Fruit fly (Drosophila melanogaster): ENCODE measurements around the gene CG31091.

Gene CG31091

dm6 chr3R:25855594-25856305 is 44.0 kb upstream of the CG31091 start, which contains the start of gene CG5890 (continued):
- TF ChIP-seq Fer3 (tag; optimal IDR thresholded peaks at IDR 0.05) (no peak), D19B (GFP tag; optimal IDR thresholded peaks at IDR 0.05) (no peak), Meics (GFP tag; optimal IDR thresholded peaks at IDR 0.05) (peak; percentile 72), kah (GFP tag; optimal IDR thresholded peaks at IDR 0.05) (no peak), CG9437 (GFP tag; optimal IDR thresholded peaks at IDR 0.05) (peak; percentile 3), ewg (GFP tag; optimal IDR thresholded peaks at IDR 0.05) (peak; percentile 18), CG13424 (tag; optimal IDR thresholded peaks at IDR 0.05) (peak; percentile 24), Lhr (GFP tag; optimal IDR thresholded peaks at IDR 0.05) (no peak), CG13296 (GFP tag; optimal IDR thresholded peaks at IDR 0.05) (peak; percentile 58), CG1529 (GFP tag; optimal IDR thresholded peaks at IDR 0.05) (no peak), CG11085 (GFP tag; IDR thresholded peaks at IDR 0.05) (no peak), Hand (GFP tag; optimal IDR thresholded peaks at IDR 0.05) (no peak), gfzf (GFP tag; optimal IDR thresholded peaks at IDR 0.05) (no peak), slbo (GFP tag; IDR thresholded peaks at IDR 0.05) (peak; percentile 29; the same call in 1 of the 2 replicates), dm (GFP tag; optimal IDR thresholded peaks at IDR 0.05) (no peak), CG9932 (GFP tag; IDR thresholded peaks at IDR 0.05) (0 out of 2 replicates have a peak, but pooled peaks have one; percentile 14), CG12391 (tag; optimal IDR thresholded peaks at IDR 0.05) (no peak), CG2678 (tag; optimal IDR thresholded peaks at IDR 0.05) (peak; percentile 72), lab (GFP tag; optimal IDR thresholded peaks at IDR 0.05) (peak; percentile 64), sug (tag; optimal IDR thresholded peaks at IDR 0.05) (peak; percentile 32), CG7556 (GFP tag; optimal IDR thresholded peaks at IDR 0.05) (peak; percentile 50), sima (GFP tag; optimal IDR thresholded peaks at IDR 0.05) (no peak), CG11504 (tag; optimal IDR thresholded peaks at IDR 0.05) (peak; percentile 55), slou (GFP tag; optimal IDR thresholded peaks at IDR 0.05) (no peak), Ssrp (tag; optimal IDR thresholded peaks at IDR 0.05) (no peak), CG31365 (tag; optimal IDR thresholded peaks at IDR 0.05) (no peak), tap (tag; optimal IDR thresholded peaks at IDR 0.05) (no peak), Pdp1 (GFP tag; optimal IDR thresholded peaks at IDR 0.05) (no peak), CG6791 (GFP tag; IDR thresholded peaks at IDR 0.05; ENCODE audit: partially characterized antibody) (no peak), HLHmδ (GFP tag; optimal IDR thresholded peaks at IDR 0.05) (no peak), CG12219 (GFP tag; optimal IDR thresholded peaks at IDR 0.05) (no peak), pnt (GFP tag; optimal IDR thresholded peaks at IDR 0.05) (no peak), Ets65A (GFP tag) (no peak), usp (GFP tag; optimal IDR thresholded peaks at IDR 0.05) (no peak), zfh2 (GFP tag; optimal IDR thresholded peaks at IDR 0.05) (no peak), exex (tag; optimal IDR thresholded peaks at IDR 0.05) (no peak), tna (GFP tag; IDR thresholded peaks at IDR 0.05; ENCODE audit: partially characterized antibody) (no peak), NfI (GFP tag; optimal IDR thresholded peaks at IDR 0.05) (peak; percentile 30), abd-A (tag; optimal IDR thresholded peaks at IDR 0.05) (no peak), CG4282 (GFP tag; optimal IDR thresholded peaks at IDR 0.05) (no peak), CG3163 (GFP tag; optimal IDR thresholded peaks at IDR 0.05) (no peak), gem (tag; optimal IDR thresholded peaks at IDR 0.05) (peak; percentile 48), Sry-β (GFP tag; optimal IDR thresholded peaks at IDR 0.05) (no peak), CG8944 (GFP tag; optimal IDR thresholded peaks at IDR 0.05) (no peak), CoRest (tag; optimal IDR thresholded peaks at IDR 0.05) (peak; percentile 27), ind (GFP tag; optimal IDR thresholded peaks at IDR 0.05) (peak; percentile 17), fru (optimal IDR thresholded peaks at IDR 0.05) (no peak), mld (GFP tag; IDR thresholded peaks at IDR 0.05; ENCODE audit: partially characterized antibody) (no peak), CG10543 (GFP tag; optimal IDR thresholded peaks at IDR 0.05) (peak; percentile 34)
